Fruit fly (Drosophila melanogaster) whole organism, embryonic: ENCODE measurements around the gene Pdxk.

Source experiments
- Atf-2 ChIP-seq: fragments of 200-800 bp; sonication (Bioruptor generic); optimal IDR thresholded peaks from 2 replicates; lab custom pipeline; 2016; ENCODE audit warnings: missing biosample characterization, missing genetic modification characterization
- Atf3 ChIP-seq: fragments of 200-800 bp; sonication (Bioruptor generic); optimal IDR thresholded peaks from 3 replicates; lab custom pipeline; 2016; ENCODE audit warnings: missing biosample characterization, missing genetic modification characterization
- CG10431 ChIP-seq: fragments of 200-800 bp; sonication (Bioruptor generic); optimal IDR thresholded peaks from 3 replicates; lab custom pipeline; 2018; ENCODE audit warnings: missing biosample characterization, mild to moderate bottlenecking, missing genetic modification characterization
- CG10565 ChIP-seq: fragments of 200-800 bp; sonication (Bioruptor generic); optimal IDR thresholded peaks from 3 replicates; lab custom pipeline; 2016; ENCODE audit warnings: missing biosample characterization, mild to moderate bottlenecking, missing genetic modification characterization
- CG10959 ChIP-seq: fragments of 200-800 bp; sonication (Bioruptor generic); IDR thresholded peaks from 2 replicates; pipeline ENCODE4 v1.3.6; 2022; ENCODE audit warnings: missing biosample characterization, missing genetic modification characterization
- CG11085 ChIP-seq: fragments of 200-800 bp; sonication (Bioruptor generic); IDR thresholded peaks from 2 replicates; pipeline ENCODE4 v1.3.6; 2022; ENCODE audit warnings: missing biosample characterization, missing genetic modification characterization
- CG11456 ChIP-seq: fragments of 200-800 bp; sonication (Bioruptor generic); IDR thresholded peaks from 3 replicates; pipeline ENCODE4 v1.3.6; 2022; ENCODE audit warnings: missing biosample characterization, missing genetic modification characterization
- CG12942 ChIP-seq: fragments of 200-800 bp; sonication (Bioruptor generic); optimal IDR thresholded peaks from 3 replicates; lab custom pipeline; 2016; ENCODE audit warnings: missing biosample characterization, missing genetic modification characterization
- CG14014 ChIP-seq: fragments of 200-800 bp; sonication (Bioruptor generic); IDR thresholded peaks from 2 replicates; pipeline ENCODE4 v1.3.6; 2022; ENCODE audit warnings: missing biosample characterization, missing genetic modification characterization
- CG1647 ChIP-seq: fragments of 200-800 bp; sonication (Bioruptor generic); optimal IDR thresholded peaks from 3 replicates; lab custom pipeline; 2016; ENCODE audit warnings: missing biosample characterization, missing genetic modification characterization
- CG17385 ChIP-seq: fragments of 200-800 bp; sonication (Bioruptor generic); optimal IDR thresholded peaks from 3 replicates; lab custom pipeline; 2018; ENCODE audit warnings: missing biosample characterization, mild to moderate bottlenecking, missing genetic modification characterization
- CG18011 ChIP-seq: fragments of 200-800 bp; sonication (Bioruptor generic); optimal IDR thresholded peaks from 2 replicates; lab custom pipeline; 2017; ENCODE audit warnings: missing biosample characterization, missing genetic modification characterization, mild to moderate bottlenecking, moderate library complexity, missing genotype
- CG18764 ChIP-seq: fragments of 200-800 bp; sonication (Bioruptor generic); optimal IDR thresholded peaks from 3 replicates; lab custom pipeline; 2016; ENCODE audit warnings: missing biosample characterization, missing genetic modification characterization
- CG30403 ChIP-seq: fragments of 200-800 bp; sonication (Bioruptor generic); optimal IDR thresholded peaks from 3 replicates; lab custom pipeline; 2016; ENCODE audit warnings: missing biosample characterization, missing genetic modification characterization
- CG31224 ChIP-seq: fragments of 200-800 bp; sonication (Bioruptor generic); IDR thresholded peaks from 2 replicates; pipeline ENCODE4 v1.3.6; 2022; ENCODE audit warnings: missing biosample characterization, missing genetic modification characterization
- CG3838 ChIP-seq: fragments of 200-800 bp; sonication (Bioruptor generic); optimal IDR thresholded peaks from 3 replicates; lab custom pipeline; 2016; ENCODE audit warnings: missing biosample characterization, missing genetic modification characterization
- CG3847 ChIP-seq: fragments of 200-800 bp; sonication (Bioruptor generic); IDR thresholded peaks from 2 replicates; pipeline ENCODE4 v1.3.6; 2022; ENCODE audit warnings: missing biosample characterization, missing genetic modification characterization
- CG6175 ChIP-seq: fragments of 200-800 bp; sonication (Bioruptor generic); IDR thresholded peaks from 3 replicates; pipeline ENCODE4 v1.3.6; 2022; ENCODE audit warnings: missing biosample characterization, missing genetic modification characterization
- CG6654 ChIP-seq: fragments of 200-800 bp; sonication (Bioruptor generic); optimal IDR thresholded peaks from 2 replicates; lab custom pipeline; 2017; ENCODE audit warnings: missing biosample characterization, mild to moderate bottlenecking, missing genetic modification characterization
- CG6765 ChIP-seq: fragments of 200-800 bp; sonication (Bioruptor generic); optimal IDR thresholded peaks from 3 replicates; lab custom pipeline; 2017; ENCODE audit warnings: missing biosample characterization, mild to moderate bottlenecking, missing genetic modification characterization
- CG7963 ChIP-seq: fragments of 200-800 bp; sonication (Bioruptor generic); IDR thresholded peaks from 3 replicates; pipeline ENCODE4 v1.3.6; 2022; ENCODE audit warnings: missing biosample characterization, missing genetic modification characterization; ENCODE audit not compliant: partially characterized antibody
- CG7987 ChIP-seq: fragments of 200-800 bp; sonication (Bioruptor generic); optimal IDR thresholded peaks from 2 replicates; lab custom pipeline; 2018; ENCODE audit warnings: missing biosample characterization, mild to moderate bottlenecking, missing genetic modification characterization, moderate library complexity
- CG8290 ChIP-seq, 3 experiments: fragments of 200-800 bp; sonication (Bioruptor generic); optimal IDR thresholded peaks; 2 replicates each; lab custom pipeline; 2016 to 2019; ENCODE audit warnings: missing biosample characterization in 3 of 3, missing genetic modification characterization in 3 of 3, mild to moderate bottlenecking in 2 of 3, moderate library complexity in 1 of 3
- CG9609 ChIP-seq: fragments of 200-800 bp; sonication (Bioruptor generic); optimal IDR thresholded peaks from 3 replicates; lab custom pipeline; 2016; ENCODE audit warnings: missing biosample characterization, missing genetic modification characterization
- CHES-1-like ChIP-seq: fragments of 200-800 bp; sonication (Bioruptor generic); optimal IDR thresholded peaks from 2 replicates; lab custom pipeline; 2016; ENCODE audit warnings: missing biosample characterization, missing genetic modification characterization
- CoRest ChIP-seq: fragments of 200-800 bp; sonication (Bioruptor generic); optimal IDR thresholded peaks from 3 replicates; lab custom pipeline; 2018; ENCODE audit warnings: missing biosample characterization, mild to moderate bottlenecking, missing genetic modification characterization, moderate library complexity
- Dll ChIP-seq: fragments of 200-800 bp; sonication (Bioruptor generic); IDR thresholded peaks from 4 replicates; pipeline ENCODE4 v1.3.6; 2022; ENCODE audit warnings: missing biosample characterization, missing genetic modification characterization; ENCODE audit not compliant: partially characterized antibody
- Drgx ChIP-seq: fragments of 200-800 bp; sonication (Bioruptor generic); IDR thresholded peaks from 2 replicates; pipeline ENCODE4 v1.3.6; 2022; ENCODE audit warnings: missing biosample characterization, missing genetic modification characterization
- Ets97D ChIP-seq: fragments of 200-800 bp; sonication (Bioruptor generic); optimal IDR thresholded peaks from 3 replicates; lab custom pipeline; 2016; ENCODE audit warnings: missing biosample characterization, missing genetic modification characterization
- Max ChIP-seq: fragments of 200-800 bp; sonication (Bioruptor generic); optimal IDR thresholded peaks from 2 replicates; lab custom pipeline; 2016; ENCODE audit warnings: missing biosample characterization, mild to moderate bottlenecking, missing genetic modification characterization
- Ravus ChIP-seq: fragments of 200-800 bp; sonication (Bioruptor generic); IDR thresholded peaks from 2 replicates; pipeline ENCODE4 v1.3.6; 2022; ENCODE audit warnings: missing biosample characterization, missing genetic modification characterization
- ara ChIP-seq: fragments of 200-800 bp; sonication (Bioruptor generic); IDR thresholded peaks from 2 replicates; pipeline ENCODE4 v1.3.6; 2022; ENCODE audit warnings: missing biosample characterization, missing genetic modification characterization
- az2 ChIP-seq: fragments of 200-800 bp; sonication (Bioruptor generic); optimal IDR thresholded peaks from 3 replicates; lab custom pipeline; 2016; ENCODE audit warnings: missing biosample characterization, missing genetic modification characterization
- croc ChIP-seq: fragments of 200-800 bp; sonication (Bioruptor generic); conservative IDR thresholded peaks from 3 replicates; pipeline ENCODE4 v1.3.6; 2022; ENCODE audit warnings: missing biosample characterization, missing genetic modification characterization
- cwo ChIP-seq: fragments of 200-800 bp; sonication (Bioruptor generic); optimal IDR thresholded peaks from 3 replicates; lab custom pipeline; 2017; ENCODE audit warnings: missing biosample characterization, missing genetic modification characterization, mild to moderate bottlenecking, moderate library complexity, missing genetic modification reagents
- dpn ChIP-seq, 2 experiments: fragments of 200-800 bp; sonication (Bioruptor generic); optimal IDR thresholded peaks; 3 replicates each; lab custom pipeline; 2016; ENCODE audit warnings: missing biosample characterization in 2 of 2, missing genetic modification characterization in 2 of 2
- fru ChIP-seq: fragments of >200 bp; optimal IDR thresholded peaks from 2 replicates; lab custom pipeline; 2017
- gfzf ChIP-seq: fragments of 200-800 bp; sonication (Bioruptor generic); optimal IDR thresholded peaks from 2 replicates; lab custom pipeline; 2016; ENCODE audit warnings: missing biosample characterization, mild to moderate bottlenecking, missing genetic modification characterization, moderate library complexity
- kay ChIP-seq: fragments of 200-800 bp; sonication (Bioruptor generic); optimal IDR thresholded peaks from 2 replicates; lab custom pipeline; 2016; ENCODE audit warnings: missing biosample characterization, missing genetic modification characterization
- pan ChIP-seq, 4 experiments: fragments of >200 bp in 3 of 4; fragments of 200-800 bp in 1 of 4; sonication (Bioruptor generic) in 1 of 4; optimal IDR thresholded peaks in 3 of 4; IDR thresholded peaks in 1 of 4; 2 replicates each; pipeline versions ENCODE4 v1.3.6 to Lab custom; 2017 to 2022; ENCODE audit warnings: missing biosample characterization in 2 of 4, missing genetic modification characterization in 2 of 4, mixed read lengths in 1 of 4
- pita ChIP-seq: fragments of 200-800 bp; sonication (Bioruptor generic); optimal IDR thresholded peaks from 2 replicates; lab custom pipeline; 2017; ENCODE audit warnings: missing biosample characterization, mild to moderate bottlenecking, missing genetic modification characterization
- repo ChIP-seq: fragments of 200-800 bp; sonication (Bioruptor generic); optimal IDR thresholded peaks from 2 replicates; lab custom pipeline; 2016; ENCODE audit warnings: missing biosample characterization, missing genetic modification characterization
- salm ChIP-seq: fragments of 200-800 bp; sonication (Bioruptor generic); optimal IDR thresholded peaks from 2 replicates; lab custom pipeline; 2018; ENCODE audit warnings: missing biosample characterization, mild to moderate bottlenecking, missing genetic modification characterization
- sens ChIP-seq: fragments of 200-800 bp; sonication (Bioruptor generic); peaks from one replicate; lab custom pipeline; 2016; ENCODE audit warnings: missing biosample characterization, missing genetic modification characterization
- shn ChIP-seq: fragments of 200-800 bp; sonication (Bioruptor generic); optimal IDR thresholded peaks from 3 replicates; lab custom pipeline; 2016; ENCODE audit warnings: missing biosample characterization, missing genetic modification characterization
- sima ChIP-seq: fragments of 200-800 bp; sonication (Bioruptor generic); optimal IDR thresholded peaks from 2 replicates; lab custom pipeline; 2016; ENCODE audit warnings: missing biosample characterization, missing genetic modification characterization
- tio ChIP-seq: fragments of 200-800 bp; sonication (Bioruptor generic); optimal IDR thresholded peaks from 2 replicates; lab custom pipeline; 2017; ENCODE audit warnings: missing biosample characterization, missing genetic modification characterization, inconsistent platforms
- twi ChIP-seq: fragments of 200-800 bp; optimal IDR thresholded peaks from 2 replicates; lab custom pipeline; 2019; ENCODE audit warnings: missing biosample characterization, mild to moderate bottlenecking, missing genetic modification characterization, moderate library complexity
- unc-4 ChIP-seq: fragments of 200-800 bp; sonication (Bioruptor generic); IDR thresholded peaks from 2 replicates; pipeline ENCODE4 v1.3.6; 2022; ENCODE audit warnings: missing biosample characterization, missing genetic modification characterization; ENCODE audit not compliant: partially characterized antibody

The Pdxk gene

dm6 chr3L:9373374-9374004 lies 13.4 kb downstream of the Pdxk start (continued):
- TF ChIP-seq unc-4 (GFP tag; lab: Robert Waterston, UW): peak; percentile 54
- peak; percentile 69 for TF ChIP-seq CoRest (tag; lab: Kevin White, UChicago)
- TF ChIP-seq twi (tag; lab: Kevin White, UChicago): no peak
- no peak for TF ChIP-seq CG1647
- peak; percentile 76 for TF ChIP-seq cwo (GFP tag; lab: Kevin White, UChicago)
- no peak for TF ChIP-seq CG11085
- no peak for TF ChIP-seq CG7963 (GFP tag; lab: Robert Waterston, UW)
- 0 out of 3 replicates have a peak, but pooled peaks have one; percentile 66 for TF ChIP-seq CG11456 (GFP tag; lab: Robert Waterston, UW)
- no peak for TF ChIP-seq fru
- TF ChIP-seq CG9609 (GFP tag; lab: Kevin White, UChicago): no peak
- no peak for TF ChIP-seq CG12942 (GFP tag; lab: Kevin White, UChicago)
- peak; percentile 26; the same call in 1 of the 2 replicates for TF ChIP-seq Ravus (GFP tag; lab: Robert Waterston, UW)
- no peak for TF ChIP-seq repo (GFP tag; lab: Kevin White, UChicago)
- TF ChIP-seq dpn (GFP tag; optimal IDR thresholded peaks at IDR 0.05; lab: Kevin White, UChicago): peak in 1 of 2 experiments; percentile 43
- TF ChIP-seq CG10565 (GFP tag; lab: Kevin White, UChicago): no peak
- peak; percentile 6 for TF ChIP-seq CG7987 (GFP tag; lab: Kevin White, UChicago)
- TF ChIP-seq CG30403 (GFP tag; lab: Kevin White, UChicago): peak; percentile 67
- no peak for TF ChIP-seq Ets97D
- no peak for TF ChIP-seq CG8290 (GFP tag; optimal IDR thresholded peaks at IDR 0.05; lab: Kevin White, UChicago)
- peak in 1 of 2 experiments; percentile 57 for TF ChIP-seq CG8290 (tag; optimal IDR thresholded peaks at IDR 0.05; lab: Kevin White, UChicago)
- peak; percentile 47 for TF ChIP-seq CG18011 (GFP tag; lab: Kevin White, UChicago)
- TF ChIP-seq CG14014 (GFP tag; lab: Robert Waterston, UW): peak; percentile 70; the same call in 1 of the 2 replicates
- TF ChIP-seq Dll: peak; percentile 62; the same call in 2 of the 4 replicates
- TF ChIP-seq CG31224 (GFP tag; lab: Robert Waterston, UW): peak; percentile 40; the same call in 1 of the 2 replicates
- peak; percentile 31 for TF ChIP-seq salm (tag; lab: Kevin White, UChicago)
- TF ChIP-seq Atf3 (GFP tag; lab: Kevin White, UChicago): no peak
- no peak for TF ChIP-seq shn (GFP tag; lab: Kevin White, UChicago)
- TF ChIP-seq sima (GFP tag; lab: Kevin White, UChicago): no peak
- no peak for TF ChIP-seq CG10431 (GFP tag; lab: Kevin White, UChicago)
- no peak for TF ChIP-seq CG3838 (GFP tag; lab: Kevin White, UChicago)
- TF ChIP-seq pita (GFP tag; lab: Kevin White, UChicago): no peak
- peak; percentile 88 for TF ChIP-seq Drgx (GFP tag; lab: Robert Waterston, UW)
- 0 out of 2 replicates have a peak, but pooled peaks have one; percentile 20 for TF ChIP-seq CG3847
- TF ChIP-seq CHES-1-like (GFP tag; lab: Kevin White, UChicago): no peak
- no peak for TF ChIP-seq tio
- peak; percentile 66 for TF ChIP-seq CG17385 (GFP tag; lab: Kevin White, UChicago)
- TF ChIP-seq gfzf: no peak
- peak; percentile 89 for TF ChIP-seq sens (GFP tag; lab: Kevin White, UChicago)
- TF ChIP-seq CG6654 (GFP tag; lab: Kevin White, UChicago): no peak
- no peak for TF ChIP-seq CG10959
- peak; percentile 30 for TF ChIP-seq Max (GFP tag; lab: Kevin White, UChicago)
- peak; percentile 66 for TF ChIP-seq az2 (GFP tag; lab: Kevin White, UChicago)
- no peak; the same call in 2 of the 3 replicates for TF ChIP-seq croc
- no peak for TF ChIP-seq CG6175 (GFP tag; lab: Robert Waterston, UW)
- TF ChIP-seq kay (GFP tag; lab: Kevin White, UChicago): no peak
- TF ChIP-seq pan (optimal IDR thresholded peaks at IDR 0.05; lab: Kevin White, UChicago): no peak
- peak in 1 of 2 experiments; percentile 50 for TF ChIP-seq pan (GFP tag; optimal IDR thresholded peaks at IDR 0.05 in 1 of 2, IDR thresholded peaks at IDR 0.05 in 1 of 2)
- peak; percentile 36 for TF ChIP-seq CG18764 (GFP tag; lab: Kevin White, UChicago)
- peak; percentile 54 for TF ChIP-seq CG6765
- peak; percentile 66; the same call in 1 of the 2 replicates for TF ChIP-seq ara (GFP tag; lab: Robert Waterston, UW)
- no peak for TF ChIP-seq Atf-2 (GFP tag; lab: Kevin White, UChicago)
